Worm (Caenorhabditis elegans) whole organism, late embryonic: ENCODE data around the gene sut-2.

Experiments
- ceh-30 ChIP-seq: fragments of 150-350 bp; optimal IDR thresholded peaks from 2 replicates; lab custom pipeline; 2014; ENCODE audit warnings: missing biosample characterization, missing genetic modification characterization
- ceh-6 ChIP-seq: fragments of 200-800 bp; sonication (Bioruptor generic); optimal IDR thresholded peaks from 2 replicates; lab custom pipeline; 2018; ENCODE audit warnings: mild to moderate bottlenecking, missing genetic modification characterization, missing compliant biosample characterization
- ceh-9 ChIP-seq: sonication (generic microtip); optimal IDR thresholded peaks from 2 replicates; lab custom pipeline; 2016; ENCODE audit warnings: mild to moderate bottlenecking, missing genetic modification characterization, inconsistent platforms, missing compliant biosample characterization
- pha-2 ChIP-seq: sonication (generic microtip); optimal IDR thresholded peaks from 2 replicates; lab custom pipeline; 2017; ENCODE audit warnings: mild to moderate bottlenecking, missing genetic modification characterization, missing compliant biosample characterization

ce11 chrV:4559701-4560100, 10.1 kb downstream of the sut-2 start, which contains the start of gene Y61A9LA.7:
- TF ChIP-seq ceh-9 (tag; lab: Kevin White, UChicago) (no peak), ceh-6 (GFP tag; lab: Kevin White, UChicago) (no peak), ceh-30 (tag; lab: Kevin White, UChicago) (no peak), pha-2 (tag; lab: Kevin White, UChicago) (no peak)
